Fruit fly (Drosophila melanogaster): ENCODE data around the gene RpL7.

DNA sequence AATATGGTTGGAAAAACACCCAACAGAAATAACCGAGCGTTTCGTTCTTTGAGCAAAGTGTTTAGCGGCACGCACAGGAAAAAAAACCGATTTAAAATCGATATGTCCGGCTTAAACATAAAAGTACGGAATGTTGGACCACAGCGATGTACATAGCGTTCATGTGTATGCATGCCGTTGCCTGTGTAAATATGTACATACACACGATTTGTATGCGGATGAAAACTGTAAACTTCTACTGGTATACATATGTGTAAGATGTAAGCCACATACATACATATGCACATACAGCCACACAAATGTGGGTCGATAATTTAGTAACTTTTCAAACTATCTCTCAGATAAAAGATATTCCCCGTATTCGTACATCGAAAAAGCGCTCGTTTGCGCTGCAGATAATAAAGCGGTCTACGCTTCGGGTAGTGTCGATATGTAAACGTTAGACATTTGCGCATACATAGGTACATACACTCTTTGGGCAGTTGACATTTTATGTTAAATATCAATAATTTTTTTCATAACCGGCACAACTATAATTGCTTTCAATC is 48.9 kb downstream of the RpL7 start:
- no peak for TF ChIP-seq Eip75B (GFP tag; optimal IDR thresholded peaks at IDR 0.05)
- no peak for TF ChIP-seq CG3919 (GFP tag; optimal IDR thresholded peaks at IDR 0.05)
- no peak for TF ChIP-seq CG16779 (tag; optimal IDR thresholded peaks at IDR 0.05)
- no peak for TF ChIP-seq CG3032 (tag; optimal IDR thresholded peaks at IDR 0.05)
- no peak for TF ChIP-seq Sox15 (GFP tag; optimal IDR thresholded peaks at IDR 0.05)
- TF ChIP-seq lz (GFP tag; optimal IDR thresholded peaks at IDR 0.05), result no peak
- no peak for TF ChIP-seq CG6163 (GFP tag; IDR thresholded peaks at IDR 0.05)
- no peak for TF ChIP-seq CG9139 (GFP tag; optimal IDR thresholded peaks at IDR 0.05)
- TF ChIP-seq Lpt (GFP tag; optimal IDR thresholded peaks at IDR 0.05), result no peak
- TF ChIP-seq vri (GFP tag; optimal IDR thresholded peaks at IDR 0.05), result no peak
- no peak for TF ChIP-seq Sox102F (GFP tag; optimal IDR thresholded peaks at IDR 0.05)
